Worm (Caenorhabditis elegans): ENCODE results near the gene unc-4.

DNA sequence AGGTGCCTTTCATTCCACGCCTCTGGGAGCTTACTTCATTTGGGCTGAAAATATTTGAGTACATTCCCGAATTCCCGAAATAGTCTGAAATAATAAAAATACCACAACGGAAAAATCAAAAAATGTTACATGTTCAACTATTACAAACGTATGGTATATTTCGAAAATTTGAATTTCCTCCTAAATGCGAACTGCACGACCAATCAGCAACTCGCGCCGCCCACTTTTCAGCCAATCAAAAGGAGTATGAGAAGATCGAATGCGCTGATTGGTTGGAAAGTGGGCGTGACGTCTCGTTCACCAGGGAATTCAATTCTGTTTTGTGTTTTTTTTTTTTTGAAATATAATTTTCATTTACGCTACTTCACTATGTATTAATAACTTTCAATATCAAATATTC is 31.5 kb downstream of the unc-4 start, which contains the start of gene old-1:
- TF ChIP-seq lsy-2 (tag; optimal IDR thresholded peaks at IDR 0.05) = no peak
- TF ChIP-seq pha-4 (GFP tag; IDR thresholded peaks at IDR 0.05) = no peak
- no peak for TF ChIP-seq pha-4 (tag; optimal IDR thresholded peaks at IDR 0.05)
- no peak for TF ChIP-seq jun-1 (tag; optimal IDR thresholded peaks at IDR 0.05)
- no peak for TF ChIP-seq fkh-10 (GFP tag; optimal IDR thresholded peaks at IDR 0.05)
- no peak for TF ChIP-seq ceh-82 (tag; optimal IDR thresholded peaks at IDR 0.05)
- TF ChIP-seq nhr-42 (GFP tag; IDR thresholded peaks at IDR 0.05) = no peak
- no peak for TF ChIP-seq gei-8 (GFP tag; optimal IDR thresholded peaks at IDR 0.05)
- no peak for TF ChIP-seq ztf-11 (tag; optimal IDR thresholded peaks at IDR 0.05)
- TF ChIP-seq nhr-77 (tag; optimal IDR thresholded peaks at IDR 0.05) = no peak
- TF ChIP-seq unc-62 (GFP tag; optimal IDR thresholded peaks at IDR 0.05 in 1 of 2) = no peak
- no peak for TF ChIP-seq unc-62 (tag; optimal IDR thresholded peaks at IDR 0.05)
- TF ChIP-seq fos-1 (tag; optimal IDR thresholded peaks at IDR 0.05) = no peak
- no peak for TF ChIP-seq ces-1 (GFP tag; optimal IDR thresholded peaks at IDR 0.05)
- no peak for TF ChIP-seq Y48G9A.11 (GFP tag; IDR thresholded peaks at IDR 0.05)

All from whole organism, L4 larva.